Fruit fly (Drosophila melanogaster): Measurements from ENCODE around the gene CG34377.

The CG34377 gene

dm6 chr3R:22358810-22359209 lies 34.9 kb upstream of the CG34377 start:
- TF ChIP-seq CG17186 (GFP tag; optimal IDR thresholded peaks at IDR 0.05) (peak; percentile 54), gfzf (GFP tag; optimal IDR thresholded peaks at IDR 0.05) (no peak), tna (GFP tag; IDR thresholded peaks at IDR 0.05; ENCODE audit: partially characterized antibody) (no peak), lbe (GFP tag; optimal IDR thresholded peaks at IDR 0.05) (peak; percentile 65), Doc3 (GFP tag; IDR thresholded peaks at IDR 0.05; ENCODE audit: partially characterized antibody) (no peak), Side (GFP tag; optimal IDR thresholded peaks at IDR 0.05) (peak; percentile 12), CG17328 (GFP tag; IDR thresholded peaks at IDR 0.05) (peak; percentile 79), CG33213 (GFP tag; optimal IDR thresholded peaks at IDR 0.05) (peak; percentile 51), CG13296 (GFP tag; optimal IDR thresholded peaks at IDR 0.05) (peak; percentile 57), CG8290 (GFP tag; optimal IDR thresholded peaks at IDR 0.05) (no peak), CG8290 (tag; optimal IDR thresholded peaks at IDR 0.05) (peak; percentile 36 to 81), E2f1 (GFP tag; IDR thresholded peaks at IDR 0.05) (peak; percentile 63), CG15073 (GFP tag; optimal IDR thresholded peaks at IDR 0.05) (peak; percentile 10), dimm (GFP tag; IDR thresholded peaks at IDR 0.05) (no peak), CG12071 (GFP tag; optimal IDR thresholded peaks at IDR 0.05) (peak; percentile 57), chm (GFP tag; IDR thresholded peaks at IDR 0.05) (peak; percentile 77), chinmo (GFP tag; IDR thresholded peaks at IDR 0.05; ENCODE audit: partially characterized antibody) (no peak), Tbp (GFP tag; optimal IDR thresholded peaks at IDR 0.05) (no peak), CG17612 (GFP tag; IDR thresholded peaks at IDR 0.05) (peak; percentile 57), GATAe (GFP tag; conservative IDR thresholded peaks at IDR 0.05) (0 out of 2 replicates have a peak, but pooled peaks have one; percentile 14), dm (GFP tag; optimal IDR thresholded peaks at IDR 0.05) (no peak), CG8388 (GFP tag; optimal IDR thresholded peaks at IDR 0.05) (peak; percentile 37), sna (GFP tag; IDR thresholded peaks at IDR 0.05; ENCODE audit: partially characterized antibody) (no peak), Oli (tag; optimal IDR thresholded peaks at IDR 0.05) (peak; percentile 71), CG7372 (GFP tag; IDR thresholded peaks at IDR 0.05) (peak; percentile 36; the same call in 1 of the 2 replicates), YL-1 (GFP tag; optimal IDR thresholded peaks at IDR 0.05) (peak; percentile 32), CG6689 (GFP tag; IDR thresholded peaks at IDR 0.05) (peak; percentile 81), CG10565 (GFP tag; optimal IDR thresholded peaks at IDR 0.05) (peak; percentile 12), CG1233 (GFP tag; optimal IDR thresholded peaks at IDR 0.05) (peak; percentile 83), CHES-1-like (GFP tag; optimal IDR thresholded peaks at IDR 0.05) (peak; percentile 17), onecut (GFP tag; IDR thresholded peaks at IDR 0.05) (peak; percentile 38), CG1024 (GFP tag; IDR thresholded peaks at IDR 0.05) (peak; percentile 39; the same call in 1 of the 2 replicates), CG2202 (tag; optimal IDR thresholded peaks at IDR 0.05) (peak; percentile 82), gsb (GFP tag; IDR thresholded peaks at IDR 0.05) (peak; percentile 49), CG13624 (GFP tag; optimal IDR thresholded peaks at IDR 0.05) (peak; percentile 27), CG8089 (GFP tag; optimal IDR thresholded peaks at IDR 0.05) (peak; percentile 59), Aef1 (GFP tag; IDR thresholded peaks at IDR 0.05) (peak; percentile 47; the same call in 1 of the 3 replicates), tio (GFP tag; optimal IDR thresholded peaks at IDR 0.05) (peak; percentile 61), CG2889 (GFP tag; IDR thresholded peaks at IDR 0.05) (peak; percentile 49; the same call in 1 of the 3 replicates), bsh (GFP tag; optimal IDR thresholded peaks at IDR 0.05) (peak; percentile 46 to 94), ac (GFP tag; optimal IDR thresholded peaks at IDR 0.05) (peak; percentile 57), hbn (GFP tag; IDR thresholded peaks at IDR 0.05; ENCODE audit: partially characterized antibody) (no peak), pan (optimal IDR thresholded peaks at IDR 0.05) (no peak), pan (GFP tag; optimal IDR thresholded peaks at IDR 0.05 in 1 of 2, IDR thresholded peaks at IDR 0.05 in 1 of 2) (peak in 1 of 2 experiments; percentile 85), Dip2 (GFP tag; IDR thresholded peaks at IDR 0.05) (no peak), shn (GFP tag; optimal IDR thresholded peaks at IDR 0.05) (peak; percentile 36), CG3838 (GFP tag; optimal IDR thresholded peaks at IDR 0.05) (peak; percentile 53), CG3726 (GFP tag; IDR thresholded peaks at IDR 0.05) (0 out of 3 replicates have a peak, but pooled peaks have one; percentile 50), CG10209 (GFP tag; optimal IDR thresholded peaks at IDR 0.05) (peak; percentile 81), sob (GFP tag; IDR thresholded peaks at IDR 0.05) (peak; percentile 64), Med (GFP tag) (peak; percentile 76), CG3065 (GFP tag; optimal IDR thresholded peaks at IDR 0.05) (peak; percentile 48)
